Fruit fly (Drosophila melanogaster) whole organism, embryonic: ENCODE measurements around the gene CG10208.

Source experiments
- Abd-B ChIP-seq: fragments of 200-800 bp; sonication (Bioruptor generic); optimal IDR thresholded peaks from 2 replicates; lab custom pipeline; 2018; ENCODE audit warnings: missing biosample characterization, mild to moderate bottlenecking, missing genetic modification characterization, moderate library complexity
- Bgb ChIP-seq: fragments of 200-800 bp; sonication (Bioruptor generic); IDR thresholded peaks from 2 replicates; pipeline ENCODE4 v1.3.6; 2022; ENCODE audit warnings: missing biosample characterization, missing genetic modification characterization; ENCODE audit not compliant: partially characterized antibody
- BtbVII ChIP-seq: fragments of 200-800 bp; sonication (Bioruptor generic); optimal IDR thresholded peaks from 3 replicates; lab custom pipeline; 2017; ENCODE audit warnings: missing biosample characterization, mild to moderate bottlenecking, missing genetic modification characterization
- CG10267 ChIP-seq: fragments of 200-800 bp; sonication (Bioruptor generic); optimal IDR thresholded peaks from 2 replicates; lab custom pipeline; 2018; ENCODE audit warnings: missing biosample characterization, mild to moderate bottlenecking, missing genetic modification characterization, moderate library complexity
- CG10959 ChIP-seq: fragments of 200-800 bp; sonication (Bioruptor generic); IDR thresholded peaks from 2 replicates; pipeline ENCODE4 v1.3.6; 2022; ENCODE audit warnings: missing biosample characterization, missing genetic modification characterization
- CG11247 ChIP-seq: fragments of 200-800 bp; sonication (Bioruptor generic); IDR thresholded peaks from 2 replicates; pipeline ENCODE4 v1.3.6; 2022; ENCODE audit warnings: missing biosample characterization, missing genetic modification characterization
- CG12155 ChIP-seq: fragments of 200-800 bp; sonication (Bioruptor generic); optimal IDR thresholded peaks from 3 replicates; lab custom pipeline; 2016; ENCODE audit warnings: missing biosample characterization, missing genetic modification characterization
- CG14014 ChIP-seq: fragments of 200-800 bp; sonication (Bioruptor generic); IDR thresholded peaks from 2 replicates; pipeline ENCODE4 v1.3.6; 2022; ENCODE audit warnings: missing biosample characterization, missing genetic modification characterization
- CG14710 ChIP-seq: fragments of 200-800 bp; sonication (Bioruptor generic); optimal IDR thresholded peaks from 3 replicates; lab custom pipeline; 2019; ENCODE audit warnings: missing biosample characterization, mild to moderate bottlenecking, missing genetic modification characterization, moderate library complexity
- CG1603 ChIP-seq: fragments of 200-800 bp; sonication (Bioruptor generic); optimal IDR thresholded peaks from 2 replicates; lab custom pipeline; 2019; ENCODE audit warnings: missing biosample characterization, mild to moderate bottlenecking, missing genetic modification characterization, moderate library complexity
- CG1647 ChIP-seq: fragments of 200-800 bp; sonication (Bioruptor generic); optimal IDR thresholded peaks from 3 replicates; lab custom pipeline; 2016; ENCODE audit warnings: missing biosample characterization, missing genetic modification characterization
- CG16779 ChIP-seq: fragments of 200-800 bp; sonication (Bioruptor generic); IDR thresholded peaks from 2 replicates; pipeline ENCODE4 v1.3.6; 2022; ENCODE audit warnings: missing biosample characterization, missing genetic modification characterization
- CG17802 ChIP-seq: fragments of 200-800 bp; sonication (Bioruptor generic); optimal IDR thresholded peaks from 2 replicates; lab custom pipeline; 2018; ENCODE audit warnings: missing biosample characterization, mild to moderate bottlenecking, missing genetic modification characterization, moderate library complexity
- CG18764 ChIP-seq: fragments of 200-800 bp; sonication (Bioruptor generic); optimal IDR thresholded peaks from 3 replicates; lab custom pipeline; 2016; ENCODE audit warnings: missing biosample characterization, missing genetic modification characterization
- CG2712 ChIP-seq: fragments of 200-800 bp; optimal IDR thresholded peaks from 3 replicates; lab custom pipeline; 2019; ENCODE audit warnings: missing biosample characterization, mild to moderate bottlenecking, missing genetic modification characterization, moderate library complexity
- CG31224 ChIP-seq: fragments of 200-800 bp; sonication (Bioruptor generic); IDR thresholded peaks from 2 replicates; pipeline ENCODE4 v1.3.6; 2022; ENCODE audit warnings: missing biosample characterization, missing genetic modification characterization
- CG4282 ChIP-seq: fragments of 200-800 bp; sonication (Bioruptor generic); optimal IDR thresholded peaks from 2 replicates; lab custom pipeline; 2016; ENCODE audit warnings: missing biosample characterization, missing genetic modification characterization
- CG4617 ChIP-seq: fragments of 200-800 bp; sonication (Bioruptor generic); optimal IDR thresholded peaks from 3 replicates; lab custom pipeline; 2016; ENCODE audit warnings: missing biosample characterization, missing genetic modification characterization, borderline replicate concordance
- CG7357 ChIP-seq: fragments of 200-800 bp; sonication (Bioruptor generic); IDR thresholded peaks from 3 replicates; pipeline ENCODE4 v1.3.6; 2022; ENCODE audit warnings: missing biosample characterization, missing genetic modification characterization
- CG8281 ChIP-seq: fragments of 200-800 bp; sonication (Bioruptor generic); optimal IDR thresholded peaks from 2 replicates; lab custom pipeline; 2018; ENCODE audit warnings: missing biosample characterization, mild to moderate bottlenecking, missing genetic modification characterization, moderate library complexity
- CG8924 ChIP-seq: fragments of 200-800 bp; optimal IDR thresholded peaks from 3 replicates; lab custom pipeline; 2019; ENCODE audit warnings: missing biosample characterization, mild to moderate bottlenecking, missing genetic modification characterization, moderate library complexity
- Doc2 ChIP-seq: fragments of 200-800 bp; sonication (Bioruptor generic); IDR thresholded peaks from 2 replicates; pipeline ENCODE4 v1.3.6; 2022; ENCODE audit warnings: missing biosample characterization, missing genetic modification characterization
- Dref ChIP-seq: fragments of 200-800 bp; sonication (Bioruptor generic); IDR thresholded peaks from 2 replicates; pipeline ENCODE4 v1.3.6; 2022; ENCODE audit warnings: missing biosample characterization, missing genetic modification characterization
- Eip74EF ChIP-seq, 2 experiments: fragments of 200-800 bp in 1 of 2; fragments of >200 bp in 1 of 2; sonication (Bioruptor generic) in 1 of 2; optimal IDR thresholded peaks; 2 replicates each; lab custom pipeline; 2017 to 2019; ENCODE audit warnings: missing biosample characterization in 2 of 2, missing genetic modification characterization in 2 of 2, mild to moderate bottlenecking in 1 of 2, moderate library complexity in 1 of 2
- Gug ChIP-seq: fragments of 200-800 bp; sonication (Bioruptor generic); IDR thresholded peaks from 4 replicates; pipeline ENCODE4 v1.3.6; 2022; ENCODE audit warnings: missing biosample characterization, missing genetic modification characterization
- HLH54F ChIP-seq: fragments of 200-800 bp; sonication (Bioruptor generic); optimal IDR thresholded peaks from 3 replicates; lab custom pipeline; 2016; ENCODE audit warnings: missing biosample characterization, missing genetic modification characterization
- Hr39 ChIP-seq: fragments of >200 bp; optimal IDR thresholded peaks from 2 replicates; lab custom pipeline; 2017
- Hsf ChIP-seq: fragments of 200-800 bp; sonication (Bioruptor generic); optimal IDR thresholded peaks from 3 replicates; lab custom pipeline; 2016; ENCODE audit warnings: missing biosample characterization, missing genetic modification characterization
- MBD-R2 ChIP-seq: fragments of 200-800 bp; sonication (Bioruptor generic); IDR thresholded peaks from 2 replicates; pipeline ENCODE4 v1.3.6; 2022; ENCODE audit warnings: missing biosample characterization, missing genetic modification characterization
- MTF-1 ChIP-seq: fragments of 200-800 bp; sonication (Bioruptor generic); optimal IDR thresholded peaks from 2 replicates; lab custom pipeline; 2018; ENCODE audit warnings: missing biosample characterization, mild to moderate bottlenecking, missing genetic modification characterization, borderline replicate concordance
- Nf-YA ChIP-seq: fragments of 200-800 bp; sonication (Bioruptor generic); IDR thresholded peaks from 2 replicates; pipeline ENCODE4 v1.3.6; 2022; ENCODE audit warnings: missing biosample characterization, missing genetic modification characterization
- Nf-YB ChIP-seq: fragments of 200-800 bp; sonication (Bioruptor generic); optimal IDR thresholded peaks from 3 replicates; lab custom pipeline; 2019; ENCODE audit warnings: missing biosample characterization, mild to moderate bottlenecking, missing genetic modification characterization, moderate library complexity
- Oli ChIP-seq: fragments of 200-800 bp; sonication (Bioruptor generic); optimal IDR thresholded peaks from 2 replicates; lab custom pipeline; 2018; ENCODE audit warnings: missing biosample characterization, mild to moderate bottlenecking, missing genetic modification characterization, moderate library complexity
- Rfx ChIP-seq: fragments of 200-800 bp; sonication (Bioruptor generic); IDR thresholded peaks from 2 replicates; pipeline ENCODE4 v1.3.6; 2022; ENCODE audit warnings: missing biosample characterization, missing genetic modification characterization
- Sox100B ChIP-seq: fragments of 200-800 bp; sonication (Bioruptor generic); optimal IDR thresholded peaks from 3 replicates; lab custom pipeline; 2018; ENCODE audit warnings: missing biosample characterization, mild to moderate bottlenecking, missing genetic modification characterization
- Sry-β ChIP-seq: fragments of 200-800 bp; sonication (Bioruptor generic); optimal IDR thresholded peaks from 2 replicates; lab custom pipeline; 2018; ENCODE audit warnings: missing biosample characterization, mild to moderate bottlenecking, missing genetic modification characterization, moderate library complexity
- Stat92E ChIP-seq, 3 experiments: fragments of >200 bp in 2 of 3; fragments of 200-800 bp in 1 of 3; sonication (Bioruptor generic) in 1 of 3; optimal IDR thresholded peaks; 2 replicates each; lab custom pipeline; 2017 to 2019; ENCODE audit warnings: missing biosample characterization in 3 of 3, missing genetic modification characterization in 3 of 3, mild to moderate bottlenecking in 1 of 3, moderate library complexity in 1 of 3
- al ChIP-seq: fragments of 200-800 bp; sonication (Bioruptor generic); IDR thresholded peaks from 2 replicates; pipeline ENCODE4 v1.3.6; 2022; ENCODE audit warnings: missing biosample characterization, missing genetic modification characterization
- amos ChIP-seq: fragments of 200-800 bp; sonication (Bioruptor generic); IDR thresholded peaks from 2 replicates; pipeline ENCODE4 v1.3.6; 2022; ENCODE audit warnings: missing biosample characterization, missing genetic modification characterization; ENCODE audit not compliant: partially characterized antibody
- aop ChIP-seq: fragments of 200-800 bp; sonication (Bioruptor generic); IDR thresholded peaks from 2 replicates; pipeline ENCODE4 v1.3.6; 2022; ENCODE audit warnings: missing biosample characterization, missing genetic modification characterization
- bcd ChIP-seq: fragments of 200-800 bp; sonication (Bioruptor generic); optimal IDR thresholded peaks from 2 replicates; lab custom pipeline; 2017; ENCODE audit warnings: missing biosample characterization, mild to moderate bottlenecking, missing genetic modification characterization
- hth ChIP-seq: fragments of >200 bp; optimal IDR thresholded peaks from 2 replicates; lab custom pipeline; 2017; ENCODE audit warnings: inconsistent platforms
- lab ChIP-seq: fragments of 200-800 bp; sonication (Bioruptor generic); optimal IDR thresholded peaks from 3 replicates; lab custom pipeline; 2017; ENCODE audit warnings: missing biosample characterization, missing genetic modification characterization, mild to moderate bottlenecking, moderate library complexity, missing genetic modification reagents
- lilli ChIP-seq: fragments of 200-800 bp; sonication (Bioruptor generic); optimal IDR thresholded peaks from 3 replicates; lab custom pipeline; 2016; ENCODE audit warnings: missing biosample characterization, missing genetic modification characterization
- so ChIP-seq: fragments of 200-800 bp; sonication (Bioruptor generic); IDR thresholded peaks from 3 replicates; pipeline ENCODE4 v1.3.6; 2022; ENCODE audit warnings: missing biosample characterization, missing genetic modification characterization
- sqz ChIP-seq: fragments of 200-800 bp; sonication (Bioruptor generic); optimal IDR thresholded peaks from 3 replicates; lab custom pipeline; 2018; ENCODE audit warnings: missing biosample characterization, mild to moderate bottlenecking, missing genetic modification characterization
- stwl ChIP-seq: fragments of 200-800 bp; sonication (Bioruptor generic); optimal IDR thresholded peaks from 3 replicates; lab custom pipeline; 2018; ENCODE audit warnings: missing biosample characterization, mild to moderate bottlenecking, missing genetic modification characterization, moderate library complexity
- tna ChIP-seq: fragments of 200-800 bp; sonication (Bioruptor generic); IDR thresholded peaks from 2 replicates; pipeline ENCODE4 v1.3.6; 2022; ENCODE audit warnings: missing biosample characterization, missing genetic modification characterization; ENCODE audit not compliant: partially characterized antibody
- trem ChIP-seq: fragments of 200-800 bp; optimal IDR thresholded peaks from 3 replicates; lab custom pipeline; 2019; ENCODE audit warnings: missing biosample characterization, mild to moderate bottlenecking, missing genetic modification characterization, moderate library complexity
- vnd ChIP-seq: fragments of 200-800 bp; sonication (Bioruptor generic); IDR thresholded peaks from 3 replicates; pipeline ENCODE4 v1.3.6; 2022; ENCODE audit warnings: missing biosample characterization, missing genetic modification characterization; ENCODE audit not compliant: partially characterized antibody

Gene CG10208

dm6 chr3R:23763015-23763414 is 10.9 kb downstream of the CG10208 start, which contains the start of gene udt (continued):
- TF ChIP-seq vnd (no peak), Nf-YA (GFP tag; lab: Robert Waterston, UW) (no peak), CG14710 (tag; lab: Kevin White, UChicago) (peak; percentile 26), CG16779 (GFP tag; lab: Robert Waterston, UW) (no peak), MTF-1 (GFP tag; lab: Kevin White, UChicago) (no peak), Stat92E (GFP tag; optimal IDR thresholded peaks at IDR 0.05; lab: Kevin White, UChicago) (no peak), stwl (tag; lab: Kevin White, UChicago) (peak; percentile 86), CG10267 (peak; percentile 94), CG8281 (tag; lab: Kevin White, UChicago) (no peak), CG14014 (GFP tag; lab: Robert Waterston, UW) (no peak), Bgb (GFP tag; lab: Robert Waterston, UW) (peak; percentile 8; the same call in 1 of the 2 replicates), lilli (peak; percentile 13), Abd-B (GFP tag; lab: Kevin White, UChicago) (peak; percentile 46), CG2712 (tag; lab: Kevin White, UChicago) (peak; percentile 13), Sry-β (GFP tag; lab: Kevin White, UChicago) (no peak), Hr39 (no peak), lab (GFP tag; lab: Kevin White, UChicago) (peak; percentile 29), hth (lab: Kevin White, UChicago) (no peak), CG17802 (tag; lab: Kevin White, UChicago) (no peak), CG11247 (GFP tag; lab: Robert Waterston, UW) (0 out of 2 replicates have a peak, but pooled peaks have one; percentile 22), CG4617 (GFP tag; lab: Kevin White, UChicago) (peak; percentile 58), CG1647 (GFP tag; lab: Kevin White, UChicago) (peak; percentile 24), al (GFP tag; lab: Robert Waterston, UW) (no peak), MBD-R2 (GFP tag; lab: Robert Waterston, UW) (peak; percentile 32; the same call in 1 of the 2 replicates), CG18764 (no peak), HLH54F (GFP tag; lab: Kevin White, UChicago) (no peak), CG7357 (GFP tag; lab: Robert Waterston, UW) (no peak), CG1603 (tag; lab: Kevin White, UChicago) (peak; percentile 53), CG10959 (GFP tag; lab: Robert Waterston, UW) (no peak), CG31224 (no peak), CG4282 (GFP tag; lab: Kevin White, UChicago) (no peak), aop (GFP tag; lab: Robert Waterston, UW) (no peak), tna (0 out of 2 replicates have a peak, but pooled peaks have one; percentile 10), bcd (GFP tag; lab: Kevin White, UChicago) (peak; percentile 66), Hsf (GFP tag; lab: Kevin White, UChicago) (peak; percentile 1), Nf-YB (GFP tag; lab: Kevin White, UChicago) (no peak), Rfx (peak; percentile 47; the same call in 1 of the 2 replicates), Eip74EF (GFP tag; optimal IDR thresholded peaks at IDR 0.05; lab: Kevin White, UChicago) (no peak), CG12155 (GFP tag; lab: Kevin White, UChicago) (peak; percentile 14), Doc2 (GFP tag; lab: Robert Waterston, UW) (no peak), Gug (no peak), CG8924 (tag; lab: Kevin White, UChicago) (no peak), trem (tag; lab: Kevin White, UChicago) (peak; percentile 35), Sox100B (GFP tag; lab: Kevin White, UChicago) (no peak), so (no peak), BtbVII (no peak), Dref (GFP tag; lab: Robert Waterston, UW) (0 out of 2 replicates have a peak, but pooled peaks have one; percentile 34), sqz (GFP tag; lab: Kevin White, UChicago) (no peak), amos (GFP tag; lab: Robert Waterston, UW) (peak; percentile 8; the same call in 1 of the 2 replicates), Oli (no peak)
